Worm (Caenorhabditis elegans) whole organism, late embryonic: ENCODE results near the gene K02E7.10.
"Not testable (repeated sequence)": the region's sequence is repeated elsewhere in the genome, so short reads cannot be mapped to it uniquely, and the experiment has no call there.

Experiments
- ceh-34 ChIP-seq: sonication (generic microtip); optimal IDR thresholded peaks from 2 replicates; lab custom pipeline; 2016; ENCODE audit warnings: mild to moderate bottlenecking, missing genetic modification characterization, missing compliant biosample characterization
- ceh-9 ChIP-seq: sonication (generic microtip); optimal IDR thresholded peaks from 2 replicates; lab custom pipeline; 2016; ENCODE audit warnings: mild to moderate bottlenecking, missing genetic modification characterization, inconsistent platforms, missing compliant biosample characterization
- fkh-10 ChIP-seq: fragments of 150-350 bp; optimal IDR thresholded peaks from 2 replicates; lab custom pipeline; 2014; ENCODE audit warnings: missing biosample characterization, missing genetic modification reagents, missing genetic modification characterization
- pqm-1 ChIP-seq: sonication (generic microtip); optimal IDR thresholded peaks from 2 replicates; lab custom pipeline; 2016; ENCODE audit warnings: missing genetic modification characterization, missing compliant biosample characterization

ce11 chrII:1043932-1044331 lies 22.9 kb downstream of the K02E7.10 start, which contains the start of gene fbxb-45:
- not testable (repeated sequence) for TF ChIP-seq ceh-9, pqm-1, ceh-34, fkh-10
